Fruit fly (Drosophila melanogaster) whole organism, embryonic: Measurements from ENCODE around the gene PIG-U.
A peak's percentile ranks its signal among the peaks of the same experiment; 100 is the strongest.

Experiments used
- Aef1 ChIP-seq: fragments of 200-800 bp; sonication (Bioruptor generic); IDR thresholded peaks from 3 replicates; pipeline ENCODE4 v1.3.6; 2022; ENCODE audit warnings: missing biosample characterization, missing genetic modification characterization
- Asciz ChIP-seq: fragments of 200-800 bp; sonication (Bioruptor generic); optimal IDR thresholded peaks from 2 replicates; lab custom pipeline; 2017; ENCODE audit warnings: missing biosample characterization, mild to moderate bottlenecking, missing genetic modification characterization, missing genetic modification reagents
- CG10274 ChIP-seq: fragments of 200-800 bp; sonication (Bioruptor generic); optimal IDR thresholded peaks from 3 replicates; lab custom pipeline; 2017; ENCODE audit warnings: missing biosample characterization, mild to moderate bottlenecking, missing genetic modification characterization
- CG10366 ChIP-seq: fragments of 200-800 bp; sonication (Bioruptor generic); IDR thresholded peaks from 2 replicates; pipeline ENCODE4 v1.3.6; 2022; ENCODE audit warnings: missing biosample characterization, missing genetic modification characterization
- CG11093 ChIP-seq: fragments of 200-800 bp; sonication (Bioruptor generic); IDR thresholded peaks from 3 replicates; pipeline ENCODE4 v1.3.6; 2022; ENCODE audit warnings: missing biosample characterization, missing genetic modification characterization
- CG12659 ChIP-seq: fragments of 200-800 bp; sonication (Bioruptor generic); optimal IDR thresholded peaks from 3 replicates; lab custom pipeline; 2017; ENCODE audit warnings: mild to moderate bottlenecking, missing biosample characterization, missing genetic modification reagents, missing genetic modification characterization
- CG12942 ChIP-seq: fragments of 200-800 bp; sonication (Bioruptor generic); optimal IDR thresholded peaks from 3 replicates; lab custom pipeline; 2016; ENCODE audit warnings: missing biosample characterization, missing genetic modification characterization
- CG13123 ChIP-seq: fragments of 200-800 bp; sonication (Bioruptor generic); optimal IDR thresholded peaks from 2 replicates; lab custom pipeline; 2016; ENCODE audit warnings: missing biosample characterization, missing genetic modification characterization
- CG15011 ChIP-seq: fragments of 200-800 bp; sonication (Bioruptor generic); optimal IDR thresholded peaks from 3 replicates; lab custom pipeline; 2018; ENCODE audit warnings: missing biosample characterization, mild to moderate bottlenecking, missing genetic modification characterization
- CG1602 ChIP-seq: fragments of 200-800 bp; sonication (Bioruptor generic); optimal IDR thresholded peaks from 3 replicates; lab custom pipeline; 2016; ENCODE audit warnings: missing biosample characterization, missing genetic modification characterization
- CG16815 ChIP-seq: fragments of 200-800 bp; sonication (Bioruptor generic); optimal IDR thresholded peaks from 3 replicates; lab custom pipeline; 2017; ENCODE audit warnings: missing biosample characterization, mild to moderate bottlenecking, missing genetic modification characterization
- CG30020 ChIP-seq: fragments of 200-800 bp; optimal IDR thresholded peaks from 2 replicates; lab custom pipeline; 2019; ENCODE audit warnings: missing biosample characterization, mild to moderate bottlenecking, missing genetic modification characterization, moderate library complexity
- CG3407 ChIP-seq: fragments of 200-800 bp; sonication (Bioruptor generic); optimal IDR thresholded peaks from 2 replicates; lab custom pipeline; 2018; ENCODE audit warnings: missing biosample characterization, mild to moderate bottlenecking, missing genetic modification characterization
- CG34376 ChIP-seq: fragments of 200-800 bp; sonication (Bioruptor generic); optimal IDR thresholded peaks from 2 replicates; lab custom pipeline; 2018; ENCODE audit warnings: missing biosample characterization, mild to moderate bottlenecking, missing genetic modification characterization
- CG4617 ChIP-seq: fragments of 200-800 bp; sonication (Bioruptor generic); optimal IDR thresholded peaks from 3 replicates; lab custom pipeline; 2016; ENCODE audit warnings: missing biosample characterization, missing genetic modification characterization, borderline replicate concordance
- CG6765 ChIP-seq: fragments of 200-800 bp; sonication (Bioruptor generic); optimal IDR thresholded peaks from 3 replicates; lab custom pipeline; 2017; ENCODE audit warnings: missing biosample characterization, mild to moderate bottlenecking, missing genetic modification characterization
- CG7786 ChIP-seq: fragments of 200-800 bp; sonication (Bioruptor generic); optimal IDR thresholded peaks from 2 replicates; lab custom pipeline; 2016; ENCODE audit warnings: missing biosample characterization, missing genetic modification characterization
- CG7963 ChIP-seq: fragments of 200-800 bp; sonication (Bioruptor generic); IDR thresholded peaks from 3 replicates; pipeline ENCODE4 v1.3.6; 2022; ENCODE audit warnings: missing biosample characterization, missing genetic modification characterization; ENCODE audit not compliant: partially characterized antibody
- CG9727 ChIP-seq: fragments of 200-800 bp; sonication (Bioruptor generic); optimal IDR thresholded peaks from 3 replicates; lab custom pipeline; 2017; ENCODE audit warnings: missing biosample characterization, mild to moderate bottlenecking, missing genetic modification characterization
- CG9876 ChIP-seq: fragments of 200-800 bp; sonication (Bioruptor generic); optimal IDR thresholded peaks from 2 replicates; lab custom pipeline; 2016; ENCODE audit warnings: missing biosample characterization, missing genetic modification characterization
- Doc3 ChIP-seq: fragments of 200-800 bp; sonication (Bioruptor generic); IDR thresholded peaks from 3 replicates; pipeline ENCODE4 v1.3.6; 2022; ENCODE audit warnings: missing biosample characterization, missing genetic modification characterization; ENCODE audit not compliant: partially characterized antibody
- Dp ChIP-seq: fragments of 200-800 bp; sonication (Bioruptor generic); optimal IDR thresholded peaks from 2 replicates; lab custom pipeline; 2018; ENCODE audit warnings: missing biosample characterization, mild to moderate bottlenecking, missing genetic modification characterization, moderate library complexity
- Ets65A ChIP-seq: fragments of 200-800 bp; sonication (Bioruptor generic); peaks from one replicate; lab custom pipeline; 2016; ENCODE audit warnings: missing biosample characterization, missing genetic modification characterization
- Fer2 ChIP-seq: fragments of 200-800 bp; sonication (Bioruptor generic); optimal IDR thresholded peaks from 2 replicates; lab custom pipeline; 2018; ENCODE audit warnings: missing biosample characterization, mild to moderate bottlenecking, missing genetic modification characterization, moderate library complexity
- HmgD ChIP-seq: fragments of 200-800 bp; sonication (Bioruptor generic); optimal IDR thresholded peaks from 3 replicates; lab custom pipeline; 2016; ENCODE audit warnings: missing biosample characterization, missing genetic modification characterization
- HmgZ ChIP-seq: fragments of 200-800 bp; sonication (Bioruptor generic); optimal IDR thresholded peaks from 2 replicates; lab custom pipeline; 2018; ENCODE audit warnings: missing biosample characterization, mild to moderate bottlenecking, missing genetic modification characterization
- Hr39 ChIP-seq: fragments of >200 bp; optimal IDR thresholded peaks from 2 replicates; lab custom pipeline; 2017
- Hsf ChIP-seq: fragments of 200-800 bp; sonication (Bioruptor generic); optimal IDR thresholded peaks from 3 replicates; lab custom pipeline; 2016; ENCODE audit warnings: missing biosample characterization, missing genetic modification characterization
- Mes4 ChIP-seq: fragments of 200-800 bp; sonication (Bioruptor generic); optimal IDR thresholded peaks from 2 replicates; lab custom pipeline; 2016; ENCODE audit warnings: missing biosample characterization, missing genetic modification characterization
- NK7.1 ChIP-seq: fragments of 200-800 bp; sonication (Bioruptor generic); optimal IDR thresholded peaks from 3 replicates; lab custom pipeline; 2016; ENCODE audit warnings: missing biosample characterization, missing genetic modification characterization
- ac ChIP-seq: fragments of 200-800 bp; sonication (Bioruptor generic); optimal IDR thresholded peaks from 3 replicates; lab custom pipeline; 2017; ENCODE audit warnings: missing biosample characterization, mild to moderate bottlenecking, missing genetic modification characterization
- ase ChIP-seq: fragments of 200-800 bp; sonication (Bioruptor generic); IDR thresholded peaks from 3 replicates; pipeline ENCODE4 v1.3.6; 2022; ENCODE audit warnings: missing biosample characterization, missing genetic modification characterization
- bowl ChIP-seq: fragments of 200-800 bp; sonication (Bioruptor generic); IDR thresholded peaks from 2 replicates; pipeline ENCODE4 v1.3.6; 2022; ENCODE audit warnings: missing biosample characterization, missing genetic modification characterization
- ci ChIP-seq: fragments of 200-800 bp; sonication (Bioruptor generic); IDR thresholded peaks from 3 replicates; pipeline ENCODE4 v1.3.6; 2022; ENCODE audit warnings: missing biosample characterization, missing genetic modification characterization
- crol ChIP-seq: fragments of 200-800 bp; sonication (Bioruptor generic); IDR thresholded peaks from 2 replicates; pipeline ENCODE4 v1.3.6; 2022; ENCODE audit warnings: missing biosample characterization, missing genetic modification characterization
- danr ChIP-seq: fragments of 200-800 bp; sonication (Bioruptor generic); IDR thresholded peaks from 2 replicates; pipeline ENCODE4 v1.3.6; 2022; ENCODE audit warnings: missing biosample characterization, missing genetic modification characterization
- en ChIP-seq: fragments of 200-800 bp; sonication (Bioruptor generic); optimal IDR thresholded peaks from 2 replicates; lab custom pipeline; 2016; ENCODE audit warnings: missing biosample characterization, missing genetic modification characterization
- exex ChIP-seq: fragments of 200-800 bp; sonication (Bioruptor generic); optimal IDR thresholded peaks from 4 replicates; lab custom pipeline; 2018; ENCODE audit warnings: missing biosample characterization, mild to moderate bottlenecking, missing genetic modification characterization, moderate library complexity
- eyg ChIP-seq: fragments of 200-800 bp; sonication (Bioruptor generic); optimal IDR thresholded peaks from 3 replicates; lab custom pipeline; 2016; ENCODE audit warnings: missing biosample characterization, missing genetic modification characterization
- fd64A ChIP-seq: fragments of 200-800 bp; sonication (Bioruptor generic); optimal IDR thresholded peaks from 3 replicates; lab custom pipeline; 2018; ENCODE audit warnings: missing biosample characterization, mild to moderate bottlenecking, missing genetic modification characterization
- gem ChIP-seq: fragments of 200-800 bp; sonication (Bioruptor generic); optimal IDR thresholded peaks from 2 replicates; lab custom pipeline; 2019; ENCODE audit warnings: missing biosample characterization, mild to moderate bottlenecking, missing genetic modification characterization, moderate library complexity
- gfzf ChIP-seq: fragments of 200-800 bp; sonication (Bioruptor generic); optimal IDR thresholded peaks from 2 replicates; lab custom pipeline; 2016; ENCODE audit warnings: missing biosample characterization, mild to moderate bottlenecking, missing genetic modification characterization, moderate library complexity
- hbn ChIP-seq: fragments of 200-800 bp; sonication (Bioruptor generic); IDR thresholded peaks from 2 replicates; pipeline ENCODE4 v1.3.6; 2022; ENCODE audit warnings: missing biosample characterization, missing genetic modification characterization; ENCODE audit not compliant: partially characterized antibody
- lbe ChIP-seq: fragments of 200-800 bp; sonication (Bioruptor generic); optimal IDR thresholded peaks from 2 replicates; lab custom pipeline; 2016; ENCODE audit warnings: missing biosample characterization, mild to moderate bottlenecking, missing genetic modification characterization
- lilli ChIP-seq: fragments of 200-800 bp; sonication (Bioruptor generic); optimal IDR thresholded peaks from 3 replicates; lab custom pipeline; 2016; ENCODE audit warnings: missing biosample characterization, missing genetic modification characterization
- nmo ChIP-seq: fragments of 200-800 bp; sonication (Bioruptor generic); optimal IDR thresholded peaks from 2 replicates; lab custom pipeline; 2018; ENCODE audit warnings: missing biosample characterization, mild to moderate bottlenecking, missing genetic modification characterization, moderate library complexity
- phol ChIP-seq: fragments of 200-800 bp; sonication (Bioruptor generic); optimal IDR thresholded peaks from 3 replicates; lab custom pipeline; 2018; ENCODE audit warnings: missing biosample characterization, mild to moderate bottlenecking, missing genetic modification characterization, moderate library complexity
- sna ChIP-seq: fragments of 200-800 bp; sonication (Bioruptor generic); IDR thresholded peaks from 2 replicates; pipeline ENCODE4 v1.3.6; 2022; ENCODE audit warnings: missing biosample characterization, missing genetic modification characterization; ENCODE audit not compliant: partially characterized antibody
- tup ChIP-seq: fragments of 200-800 bp; sonication (Bioruptor generic); optimal IDR thresholded peaks from 2 replicates; lab custom pipeline; 2016; ENCODE audit warnings: missing biosample characterization, mild to moderate bottlenecking, missing genetic modification characterization, moderate library complexity
- twi ChIP-seq: fragments of 200-800 bp; optimal IDR thresholded peaks from 2 replicates; lab custom pipeline; 2019; ENCODE audit warnings: missing biosample characterization, mild to moderate bottlenecking, missing genetic modification characterization, moderate library complexity
- zf30C ChIP-seq: fragments of 200-800 bp; sonication (Bioruptor generic); optimal IDR thresholded peaks from 3 replicates; lab custom pipeline; 2018; ENCODE audit warnings: missing biosample characterization, mild to moderate bottlenecking, missing genetic modification characterization

PIG-U gene

DNA sequence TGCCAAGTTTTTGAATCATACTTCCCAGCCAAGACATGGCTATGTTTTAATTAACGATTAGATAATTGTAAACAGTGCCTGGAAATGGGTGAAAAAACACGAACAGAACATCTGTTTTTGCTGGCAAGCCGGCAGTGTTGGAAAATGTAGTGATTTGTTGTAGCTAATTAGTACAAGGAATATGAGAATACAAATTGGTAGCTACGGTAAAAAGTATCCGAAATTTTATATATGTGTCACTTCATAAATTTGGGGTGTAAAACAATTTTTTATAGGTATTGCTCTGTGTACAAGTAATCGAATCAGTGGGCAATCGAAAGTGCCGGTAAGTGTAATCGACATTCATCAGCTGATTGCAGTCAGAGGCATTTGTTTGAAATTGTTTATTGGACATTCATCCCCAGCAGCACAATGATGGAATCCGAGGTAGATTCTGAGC is 2.4 kb downstream of the PIG-U start, which contains the start of the genes mRpL51 and Uba4 (continued):
- TF ChIP-seq Hsf = peak; percentile 7
- no peak for TF ChIP-seq Asciz
- TF ChIP-seq CG6765 (GFP tag; lab: Kevin White, UChicago) = no peak
- peak; percentile 58 for TF ChIP-seq Dp
- TF ChIP-seq CG11093 (GFP tag; lab: Robert Waterston, UW) = no peak
- TF ChIP-seq eyg (GFP tag; lab: Kevin White, UChicago) = no peak
- TF ChIP-seq phol (tag; lab: Kevin White, UChicago) = peak; percentile 45
- TF ChIP-seq CG15011 (GFP tag; lab: Kevin White, UChicago) = no peak
- TF ChIP-seq gfzf (GFP tag; lab: Kevin White, UChicago) = peak; percentile 26
- TF ChIP-seq CG9727 (GFP tag; lab: Kevin White, UChicago) = peak; percentile 20
- TF ChIP-seq CG7963 (GFP tag; lab: Robert Waterston, UW) = no peak
- TF ChIP-seq tup (GFP tag; lab: Kevin White, UChicago) = no peak
- TF ChIP-seq NK7.1 = no peak
- no peak for TF ChIP-seq HmgD (GFP tag; lab: Kevin White, UChicago)
- TF ChIP-seq lilli (GFP tag; lab: Kevin White, UChicago) = peak; percentile 72
- no peak for TF ChIP-seq danr (GFP tag; lab: Robert Waterston, UW)
- no peak for TF ChIP-seq ci (GFP tag; lab: Robert Waterston, UW)
- TF ChIP-seq CG34376 (GFP tag; lab: Kevin White, UChicago) = peak; percentile 35
- no peak for TF ChIP-seq CG9876 (GFP tag; lab: Kevin White, UChicago)
- no peak for TF ChIP-seq ac (GFP tag; lab: Kevin White, UChicago)
- TF ChIP-seq CG10274 (GFP tag; lab: Kevin White, UChicago) = no peak
- peak; percentile 30 for TF ChIP-seq nmo (GFP tag; lab: Kevin White, UChicago)
- peak; percentile 35 for TF ChIP-seq Mes4 (GFP tag; lab: Kevin White, UChicago)
- no peak for TF ChIP-seq Ets65A (GFP tag; lab: Kevin White, UChicago)
- no peak for TF ChIP-seq ase (GFP tag; lab: Robert Waterston, UW)
- peak; percentile 52 for TF ChIP-seq CG12659 (GFP tag; lab: Kevin White, UChicago)
- TF ChIP-seq Fer2 (tag; lab: Kevin White, UChicago) = no peak
- TF ChIP-seq HmgZ (tag; lab: Kevin White, UChicago) = peak; percentile 69
- TF ChIP-seq fd64A (GFP tag; lab: Kevin White, UChicago) = no peak
- TF ChIP-seq CG12942 (GFP tag; lab: Kevin White, UChicago) = no peak
- TF ChIP-seq Aef1 = no peak
- TF ChIP-seq CG16815 (GFP tag; lab: Kevin White, UChicago) = no peak
- TF ChIP-seq sna (GFP tag; lab: Robert Waterston, UW) = peak; percentile 78; the same call in 1 of the 2 replicates
- no peak for TF ChIP-seq en (GFP tag; lab: Kevin White, UChicago)
- TF ChIP-seq gem (tag; lab: Kevin White, UChicago) = no peak
- peak; percentile 31 for TF ChIP-seq CG30020 (tag; lab: Kevin White, UChicago)
- TF ChIP-seq CG4617 (GFP tag; lab: Kevin White, UChicago) = peak; percentile 28
- TF ChIP-seq CG3407 (GFP tag; lab: Kevin White, UChicago) = no peak
- no peak for TF ChIP-seq bowl (GFP tag; lab: Robert Waterston, UW)
- TF ChIP-seq CG1602 (GFP tag; lab: Kevin White, UChicago) = no peak
- peak; percentile 72 for TF ChIP-seq lbe
- TF ChIP-seq CG13123 = peak; percentile 6
- TF ChIP-seq CG7786 (GFP tag; lab: Kevin White, UChicago) = peak; percentile 7
- TF ChIP-seq CG10366 (GFP tag; lab: Robert Waterston, UW) = no peak
- TF ChIP-seq Doc3 = peak; percentile 51; the same call in 1 of the 3 replicates
- TF ChIP-seq exex (tag; lab: Kevin White, UChicago) = peak; percentile 57
- peak; percentile 40; the same call in 1 of the 2 replicates for TF ChIP-seq hbn (GFP tag; lab: Robert Waterston, UW)
- no peak for TF ChIP-seq zf30C
- TF ChIP-seq twi (tag; lab: Kevin White, UChicago) = peak; percentile 63
- TF ChIP-seq Hr39 (lab: Kevin White, UChicago) = no peak
- TF ChIP-seq crol (GFP tag; lab: Robert Waterston, UW) = no peak
